Worm (Caenorhabditis elegans): ENCODE results near the gene ssq-2.

ssq-2 gene

DNA sequence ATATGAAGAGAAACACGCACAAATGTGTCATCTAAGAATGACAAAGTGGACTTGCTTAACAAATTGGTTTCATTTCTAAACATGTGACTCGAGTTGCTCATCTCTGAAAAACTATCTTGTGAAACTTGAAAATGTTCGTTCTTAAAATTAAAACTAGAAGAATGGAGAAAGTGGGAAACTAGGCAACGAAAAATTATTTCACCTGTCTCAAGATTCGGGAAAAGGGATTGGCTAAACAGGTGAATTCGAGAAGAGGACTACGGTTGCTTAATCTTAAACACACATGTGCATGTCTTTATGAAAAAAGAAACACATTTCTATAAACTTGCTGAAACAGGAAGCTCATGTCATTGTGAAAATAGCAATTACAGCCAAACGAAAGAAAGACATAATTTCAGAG, 14.9 kb upstream of the ssq-2 start, which contains the start of gene srz-24:
Gene srz-24, minus strand, starts transcription at position 101 of the 400 bp plus-strand sequence.
- no peak for TF ChIP-seq sptf-1 (tag; optimal IDR thresholded peaks at IDR 0.05)

DNA sequence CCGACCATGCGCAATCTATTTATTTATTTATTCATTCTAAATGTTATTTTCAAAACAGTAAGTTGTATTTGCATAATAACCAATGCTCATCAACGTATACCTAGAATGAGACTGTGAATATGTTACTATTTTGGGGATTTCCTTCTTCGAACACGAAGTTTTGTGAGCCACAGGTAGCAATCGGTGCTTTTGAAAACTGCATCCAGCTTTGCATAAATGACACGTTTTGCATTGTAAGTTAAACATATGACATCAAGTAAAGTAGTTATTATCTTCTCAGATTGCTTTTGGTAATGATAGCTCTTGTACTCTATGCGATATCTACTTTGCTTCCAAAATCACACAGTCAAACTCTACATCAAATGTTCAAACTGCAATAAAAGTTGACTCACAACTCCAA, 13.5 kb upstream of the ssq-2 start, which contains the start of gene E03H12.4:
Gene E03H12.4, plus strand, starts transcription at position 120 of the 400 bp plus-strand sequence.
- no peak for TF ChIP-seq M03D4.4 (tag; optimal IDR thresholded peaks at IDR 0.05)
- TF ChIP-seq nhr-28 (tag; optimal IDR thresholded peaks at IDR 0.05): no peak
- TF ChIP-seq mep-1 (tag; optimal IDR thresholded peaks at IDR 0.05): no peak
- TF ChIP-seq pha-4 (tag; optimal IDR thresholded peaks at IDR 0.05): no peak
- TF ChIP-seq bed-3 (GFP tag; optimal IDR thresholded peaks at IDR 0.05): no peak
- TF ChIP-seq sem-2 (GFP tag; optimal IDR thresholded peaks at IDR 0.05): no peak
- TF ChIP-seq ceh-43 (GFP tag; optimal IDR thresholded peaks at IDR 0.05): no peak
- TF ChIP-seq unc-120 (tag; optimal IDR thresholded peaks at IDR 0.05; ENCODE audit: poor library complexity, severe bottlenecking): no peak

DNA sequence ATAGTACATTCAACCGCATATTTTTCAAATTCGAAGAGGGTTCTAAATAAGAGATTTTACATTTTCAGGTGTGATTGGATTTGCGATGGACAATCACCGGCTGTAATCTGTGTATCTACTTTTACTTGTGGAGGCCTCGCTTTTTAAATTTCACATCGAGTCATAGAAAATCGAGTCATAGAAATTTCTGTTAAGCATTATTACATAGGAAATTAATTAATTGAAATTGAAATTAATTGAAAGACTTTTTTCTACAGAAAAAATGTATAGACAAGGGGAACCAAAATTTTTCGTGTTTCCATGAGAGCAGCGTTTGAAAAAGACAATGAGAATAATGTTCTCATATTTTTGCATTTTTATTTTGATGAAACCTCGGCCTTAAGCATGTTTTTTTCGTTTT, 12.2 kb upstream of the ssq-2 start, which contains the start of gene clec-176:
Gene clec-176, plus strand, starts transcription at position 301 of the 400 bp plus-strand sequence.
- TF ChIP-seq ces-1 (GFP tag; optimal IDR thresholded peaks at IDR 0.05) (no peak), unc-39 (tag; optimal IDR thresholded peaks at IDR 0.05) (no peak), ztf-11 (tag; optimal IDR thresholded peaks at IDR 0.05) (no peak), lsy-2 (tag; optimal IDR thresholded peaks at IDR 0.05) (no peak), elt-1 (tag; optimal IDR thresholded peaks at IDR 0.05; ENCODE audit: borderline replicate concordance, insufficient read depth) (no peak), M03D4.4 (tag; optimal IDR thresholded peaks at IDR 0.05) (no peak), tbx-8 (GFP tag; optimal IDR thresholded peaks at IDR 0.05) (no peak), elt-3 (tag; optimal IDR thresholded peaks at IDR 0.05) (no peak), pha-4 (tag; optimal IDR thresholded peaks at IDR 0.05) (no peak), ham-2 (GFP tag; optimal IDR thresholded peaks at IDR 0.05) (no peak), zip-8 (tag; optimal IDR thresholded peaks at IDR 0.05) (no peak), ceh-39 (tag; optimal IDR thresholded peaks at IDR 0.05) (no peak), mab-5 (tag; optimal IDR thresholded peaks at IDR 0.05) (no peak), ceh-43 (GFP tag; optimal IDR thresholded peaks at IDR 0.05) (no peak)

DNA sequence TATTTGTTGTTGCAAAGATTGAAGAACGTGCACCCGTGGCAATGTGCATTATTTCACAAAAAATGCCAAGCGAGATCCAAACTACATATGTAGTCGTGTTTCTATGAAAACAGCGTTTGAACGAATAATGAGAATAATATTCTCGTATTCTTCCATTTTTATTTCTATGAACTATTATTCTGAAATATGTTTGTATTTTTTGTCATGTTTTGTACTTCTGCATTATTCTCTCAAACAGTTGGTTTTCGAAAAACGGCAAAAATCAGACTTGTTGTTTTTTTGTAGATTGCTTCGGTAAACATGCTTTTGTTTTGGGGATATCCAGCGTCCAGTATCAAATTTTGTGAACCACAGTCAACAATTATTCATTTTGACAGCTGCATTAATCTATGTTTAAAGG, 9.7 kb upstream of the ssq-2 start, which contains the start of gene clec-177:
Gene clec-177, plus strand, starts transcription at position 301 of the 400 bp plus-strand sequence.
- no peak for TF ChIP-seq zip-8 (tag; optimal IDR thresholded peaks at IDR 0.05)
- TF ChIP-seq pha-4 (tag; optimal IDR thresholded peaks at IDR 0.05): no peak
- TF ChIP-seq tbx-8 (GFP tag; optimal IDR thresholded peaks at IDR 0.05): no peak
- TF ChIP-seq mab-5 (tag; optimal IDR thresholded peaks at IDR 0.05): no peak
- no peak for TF ChIP-seq lin-32 (GFP tag; optimal IDR thresholded peaks at IDR 0.05)

- TF ChIP-seq hlh-1 (tag; optimal IDR thresholded peaks at IDR 0.05): no peak
- TF ChIP-seq ceh-43 (GFP tag; optimal IDR thresholded peaks at IDR 0.05): no peak
- TF ChIP-seq ham-2 (GFP tag; optimal IDR thresholded peaks at IDR 0.05): no peak
- TF ChIP-seq blmp-1 (tag; optimal IDR thresholded peaks at IDR 0.05): no peak
- no peak for TF ChIP-seq tbx-8 (GFP tag; optimal IDR thresholded peaks at IDR 0.05)
- TF ChIP-seq ceh-83 (GFP tag; optimal IDR thresholded peaks at IDR 0.05): no peak
- no peak for TF ChIP-seq ceh-39 (tag; optimal IDR thresholded peaks at IDR 0.05)
- no peak for TF ChIP-seq mab-5 (tag; optimal IDR thresholded peaks at IDR 0.05)
Measured at ce11 chrIV:4988531-4988930, 7.4 kb upstream of the ssq-2 start, which contains the start of gene E03H12.7. TSS of gene E03H12.7 (minus strand) at chrIV:4988631.

DNA sequence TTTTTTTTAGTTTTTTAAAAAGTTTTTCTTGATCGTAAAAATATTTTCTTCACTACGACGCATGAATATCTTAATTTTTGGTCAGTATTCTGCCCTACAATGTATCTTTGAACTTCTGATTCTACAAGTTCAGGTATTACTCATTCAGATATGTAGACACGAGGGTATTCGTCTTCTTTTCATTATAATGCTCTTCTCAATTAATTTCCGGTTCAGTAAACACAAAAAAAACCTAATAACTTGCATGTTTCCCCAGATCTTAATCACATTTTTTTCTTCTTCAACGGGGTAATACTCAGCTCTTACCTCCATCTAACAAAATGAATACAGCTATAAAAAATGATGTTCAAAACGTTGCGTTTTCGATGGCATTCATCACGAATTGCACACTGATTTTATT, 3.9 kb upstream of the ssq-2 start, which contains the start of gene str-162:
Gene str-162, plus strand, starts transcription at position 301 of the 400 bp plus-strand sequence.
- TF ChIP-seq cnd-1 (tag; optimal IDR thresholded peaks at IDR 0.05) (no peak), nhr-76 (tag; optimal IDR thresholded peaks at IDR 0.05) (no peak), elt-1 (tag; optimal IDR thresholded peaks at IDR 0.05; ENCODE audit: borderline replicate concordance, insufficient read depth) (no peak), ces-1 (GFP tag; optimal IDR thresholded peaks at IDR 0.05) (no peak), mls-2 (tag; optimal IDR thresholded peaks at IDR 0.05) (no peak), nhr-2 (tag; optimal IDR thresholded peaks at IDR 0.05) (no peak), unc-120 (tag; optimal IDR thresholded peaks at IDR 0.05; ENCODE audit: poor library complexity, severe bottlenecking) (no peak), M03D4.4 (tag; optimal IDR thresholded peaks at IDR 0.05) (no peak), unc-39 (tag; optimal IDR thresholded peaks at IDR 0.05) (no peak), ceh-39 (tag; optimal IDR thresholded peaks at IDR 0.05) (no peak), mep-1 (tag; optimal IDR thresholded peaks at IDR 0.05) (no peak), ham-2 (GFP tag; optimal IDR thresholded peaks at IDR 0.05) (no peak), nhr-12 (tag; optimal IDR thresholded peaks at IDR 0.05) (no peak), snpc-4 (tag; optimal IDR thresholded peaks at IDR 0.05) (no peak), unc-62 (GFP tag; optimal IDR thresholded peaks at IDR 0.05) (no peak), flh-1 (GFP tag; optimal IDR thresholded peaks at IDR 0.05) (no peak), drap-1 (GFP tag; optimal IDR thresholded peaks at IDR 0.05) (no peak), ceh-43 (GFP tag; optimal IDR thresholded peaks at IDR 0.05) (no peak), nhr-237 (tag; optimal IDR thresholded peaks at IDR 0.05) (no peak), lin-32 (GFP tag; optimal IDR thresholded peaks at IDR 0.05) (no peak)

Data from whole organism, mixed stage, embryonic.